Worm (Caenorhabditis elegans): ENCODE data around the gene C46H3.1.

C46H3.1 gene

ce11 chrX:1213136-1213535 lies 3.9 kb downstream of the C46H3.1 start:
- no peak for TF ChIP-seq dmd-6 (GFP tag; IDR thresholded peaks at IDR 0.05)
- TF ChIP-seq set-16 (GFP tag; IDR thresholded peaks at IDR 0.05): peak; percentile 75
- TF ChIP-seq lin-15B (tag; optimal IDR thresholded peaks at IDR 0.05): no peak
- no peak for TF ChIP-seq mdl-1 (tag; optimal IDR thresholded peaks at IDR 0.05)
- TF ChIP-seq egl-43 (GFP tag; IDR thresholded peaks at IDR 0.05): 0 out of 2 replicates have a peak, but pooled peaks have one; percentile 36
- TF ChIP-seq unc-62 (GFP tag; optimal IDR thresholded peaks at IDR 0.05 in 1 of 2): no peak
- no peak for TF ChIP-seq unc-62 (tag; optimal IDR thresholded peaks at IDR 0.05)
- TF ChIP-seq nhr-102 (tag; optimal IDR thresholded peaks at IDR 0.05): no peak
- TF ChIP-seq lin-1 (GFP tag; IDR thresholded peaks at IDR 0.05): no peak
- no peak for TF ChIP-seq hmg-1.1 (GFP tag; IDR thresholded peaks at IDR 0.05)
- TF ChIP-seq ceh-32 (tag; optimal IDR thresholded peaks at IDR 0.05; ENCODE audit: poor library complexity): no peak
- no peak for TF ChIP-seq nhr-111 (GFP tag; optimal IDR thresholded peaks at IDR 0.05)
- TF ChIP-seq mep-1 (tag; optimal IDR thresholded peaks at IDR 0.05): no peak
- TF ChIP-seq ceh-82 (tag; optimal IDR thresholded peaks at IDR 0.05): no peak
- TF ChIP-seq ztf-7 (tag; optimal IDR thresholded peaks at IDR 0.05): no peak
- no peak for TF ChIP-seq cey-2 (tag; optimal IDR thresholded peaks at IDR 0.05; ENCODE audit: borderline replicate concordance, insufficient read depth)
- no peak for TF ChIP-seq nhr-25 (tag; optimal IDR thresholded peaks at IDR 0.05; ENCODE audit: borderline replicate concordance, insufficient read depth)
- TF ChIP-seq zip-11 (GFP tag; IDR thresholded peaks at IDR 0.05): no peak

DNA sequence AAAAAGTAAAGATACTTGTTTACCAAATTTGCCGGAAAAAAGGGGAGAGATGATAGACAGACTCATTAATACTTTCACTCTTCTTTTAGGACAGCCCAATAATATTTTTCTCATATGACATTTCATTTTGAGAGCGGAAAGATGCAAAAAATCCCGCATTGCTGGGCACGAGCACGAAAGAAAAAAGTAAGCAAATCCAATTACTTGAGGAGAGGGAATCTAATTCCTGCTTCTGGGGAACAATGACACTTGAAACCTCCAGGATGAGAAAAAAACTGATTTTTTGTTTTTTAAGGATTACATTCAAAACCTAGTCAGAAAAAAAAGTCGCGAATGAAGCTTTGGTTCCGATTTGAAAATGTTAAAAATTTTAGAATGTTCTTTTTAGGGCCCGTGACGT lies 7.6 kb downstream of the C46H3.1 start:
- TF ChIP-seq hif-1 (tag; optimal IDR thresholded peaks at IDR 0.05) (no peak), zip-11 (GFP tag; IDR thresholded peaks at IDR 0.05) (no peak), spr-1 (tag; optimal IDR thresholded peaks at IDR 0.05) (no peak), ztf-7 (tag; optimal IDR thresholded peaks at IDR 0.05) (no peak), ces-1 (GFP tag; optimal IDR thresholded peaks at IDR 0.05) (peak; percentile 44), lin-13 (GFP tag; optimal IDR thresholded peaks at IDR 0.05) (no peak), unc-62 (GFP tag; optimal IDR thresholded peaks at IDR 0.05 in 1 of 2) (no peak), unc-62 (tag; optimal IDR thresholded peaks at IDR 0.05) (no peak), nhr-10 (tag; optimal IDR thresholded peaks at IDR 0.05) (no peak), cey-2 (tag; optimal IDR thresholded peaks at IDR 0.05; ENCODE audit: borderline replicate concordance, insufficient read depth) (no peak), mdt-29 (GFP tag; IDR thresholded peaks at IDR 0.05) (no peak), ZK337.2 (GFP tag; IDR thresholded peaks at IDR 0.05) (no peak), lin-39 (tag; optimal IDR thresholded peaks at IDR 0.05) (no peak), lsy-2 (tag; optimal IDR thresholded peaks at IDR 0.05) (no peak), T26A8.4 (GFP tag; IDR thresholded peaks at IDR 0.05) (no peak), fkh-10 (GFP tag; optimal IDR thresholded peaks at IDR 0.05) (peak; percentile 87), dve-1 (tag; optimal IDR thresholded peaks at IDR 0.05; ENCODE audit: insufficient read depth) (no peak), ceh-32 (tag; optimal IDR thresholded peaks at IDR 0.05; ENCODE audit: poor library complexity) (no peak), lir-3 (tag; optimal IDR thresholded peaks at IDR 0.05) (no peak), daf-16 (GFP tag; optimal IDR thresholded peaks at IDR 0.05) (no peak), daf-16 (tag; optimal IDR thresholded peaks at IDR 0.05) (no peak), ctbp-1 (GFP tag; IDR thresholded peaks at IDR 0.05) (0 out of 2 replicates have a peak, but pooled peaks have one; percentile 23), hlh-11 (tag; optimal IDR thresholded peaks at IDR 0.05) (no peak), rbr-2 (tag; optimal IDR thresholded peaks at IDR 0.05) (no peak), daf-12 (tag; optimal IDR thresholded peaks at IDR 0.05) (no peak), aha-1 (tag) (no peak)

DNA sequence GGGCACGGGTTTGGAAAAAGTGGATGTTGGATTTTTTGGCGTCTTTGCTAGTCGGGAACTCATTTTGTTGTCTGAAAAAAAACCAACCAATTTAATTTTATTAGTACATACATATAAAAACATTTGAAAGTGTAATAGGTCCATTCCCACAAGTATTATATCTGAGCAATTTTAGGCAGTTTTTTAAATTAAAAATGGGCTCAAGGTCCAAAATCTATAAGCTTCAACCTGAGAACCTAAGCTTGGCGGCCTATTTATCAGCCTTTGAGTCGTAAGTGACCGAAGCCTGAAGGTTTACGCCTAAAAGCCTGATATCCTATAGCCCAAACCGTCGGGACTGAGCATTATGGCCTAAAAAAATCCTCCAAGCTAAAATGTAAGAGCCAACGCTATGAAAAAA lies 9.3 kb downstream of the C46H3.1 start:
- no peak for TF ChIP-seq lim-7 (GFP tag; IDR thresholded peaks at IDR 0.05)
- TF ChIP-seq aha-1 (tag): peak; percentile 92
